In the genomic region with DNA sequence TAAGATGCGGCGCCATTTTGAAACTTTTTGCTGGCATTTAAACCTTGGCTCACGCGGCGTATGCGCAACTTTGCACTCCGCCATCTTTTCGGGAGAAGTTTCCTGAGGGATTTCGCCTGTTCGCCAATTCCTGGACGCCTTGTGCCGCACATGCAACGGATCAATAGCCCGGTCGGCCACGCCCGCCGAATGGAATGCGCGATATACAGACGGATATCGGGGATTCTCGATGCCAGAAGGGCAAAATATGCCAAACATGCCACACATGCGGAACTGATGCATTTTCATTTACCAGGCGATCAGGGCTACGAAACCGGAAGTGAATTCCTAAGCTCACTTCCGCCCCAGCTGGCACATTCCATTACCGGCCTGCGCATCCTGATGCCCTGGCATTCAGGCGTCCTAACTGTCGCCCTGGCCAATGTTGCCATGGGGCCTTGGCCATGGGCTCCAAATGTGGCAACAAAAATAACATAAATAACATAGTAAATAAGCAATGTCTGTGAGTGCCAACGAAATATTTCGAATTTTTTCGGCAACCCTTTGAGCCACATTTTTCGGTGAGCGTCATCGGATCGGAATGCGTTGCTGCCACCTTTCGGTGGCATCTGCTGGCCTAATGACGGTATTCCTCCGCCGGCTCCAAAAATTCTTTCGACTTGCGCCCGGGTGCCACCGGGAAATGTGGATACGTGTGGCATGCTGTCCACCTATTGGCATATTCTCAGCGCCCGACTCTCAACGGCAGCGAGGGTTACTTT, we compare ENCODE assay signal across 1 fruit fly cellular context.
A peak's percentile ranks its signal among the peaks of the same experiment; 100 is the strongest.
TF ChIP-seq lines count a peak whose summit lies in the region.

No protein-coding gene starts in this region.

TF ChIP-seq in whole organism, embryonic, 481 proteins besides CTCF, POLR2A, EP300 and RAD21 (continued from another document and continues in another):
- TF ChIP-seq H15 (GFP tag; IDR thresholded peaks at IDR 0.05; lab: Robert Waterston, UW) (no peak), usp (GFP tag; optimal IDR thresholded peaks at IDR 0.05; lab: Kevin White, UChicago) (no peak), NC2β (GFP tag; optimal IDR thresholded peaks at IDR 0.05; lab: Kevin White, UChicago) (no peak), CG8478 (optimal IDR thresholded peaks at IDR 0.05; lab: Kevin White, UChicago) (no peak), ci (GFP tag; IDR thresholded peaks at IDR 0.05; lab: Robert Waterston, UW) (peak; percentile 59; the same call in 2 of the 3 replicates), CG2129 (GFP tag; IDR thresholded peaks at IDR 0.05; lab: Robert Waterston, UW; ENCODE audit: partially characterized antibody) (no peak), phol (tag; optimal IDR thresholded peaks at IDR 0.05; lab: Kevin White, UChicago) (peak; percentile 26), CG7786 (GFP tag; optimal IDR thresholded peaks at IDR 0.05; lab: Kevin White, UChicago) (no peak), bcd (GFP tag; optimal IDR thresholded peaks at IDR 0.05; lab: Kevin White, UChicago) (no peak), CG12942 (GFP tag; optimal IDR thresholded peaks at IDR 0.05; lab: Kevin White, UChicago) (no peak), wek (GFP tag; optimal IDR thresholded peaks at IDR 0.05; lab: Kevin White, UChicago) (no peak), Side (GFP tag; optimal IDR thresholded peaks at IDR 0.05; lab: Kevin White, UChicago) (no peak), CG17328 (GFP tag; IDR thresholded peaks at IDR 0.05; lab: Robert Waterston, UW) (no peak), CG10147 (GFP tag; optimal IDR thresholded peaks at IDR 0.05; lab: Kevin White, UChicago) (no peak), sens-2 (GFP tag; IDR thresholded peaks at IDR 0.05; lab: Robert Waterston, UW) (no peak), HLHmδ (GFP tag; optimal IDR thresholded peaks at IDR 0.05; lab: Kevin White, UChicago) (peak; percentile 37), CG15073 (GFP tag; optimal IDR thresholded peaks at IDR 0.05; lab: Kevin White, UChicago) (no peak), cad (GFP tag; optimal IDR thresholded peaks at IDR 0.05; lab: Kevin White, UChicago) (no peak), CG18599 (GFP tag; optimal IDR thresholded peaks at IDR 0.05; lab: Kevin White, UChicago) (peak; percentile 49), Sry-δ (GFP tag; optimal IDR thresholded peaks at IDR 0.05; lab: Kevin White, UChicago) (no peak), CG14710 (tag; optimal IDR thresholded peaks at IDR 0.05; lab: Kevin White, UChicago) (no peak), CG18262 (tag; optimal IDR thresholded peaks at IDR 0.05; lab: Kevin White, UChicago) (no peak), CG12236 (GFP tag; optimal IDR thresholded peaks at IDR 0.05; lab: Kevin White, UChicago) (no peak), aop (GFP tag; IDR thresholded peaks at IDR 0.05; lab: Robert Waterston, UW) (no peak), crp (GFP tag; optimal IDR thresholded peaks at IDR 0.05; lab: Kevin White, UChicago) (no peak), Atf6 (GFP tag; IDR thresholded peaks at IDR 0.05; lab: Robert Waterston, UW) (no peak), peb (GFP tag; IDR thresholded peaks at IDR 0.05; lab: Robert Waterston, UW) (no peak), Hr3 (GFP tag; optimal IDR thresholded peaks at IDR 0.05; lab: Kevin White, UChicago) (no peak), CG17359 (tag; optimal IDR thresholded peaks at IDR 0.05; lab: Kevin White, UChicago) (no peak), CG11093 (GFP tag; IDR thresholded peaks at IDR 0.05; lab: Robert Waterston, UW) (no peak), MTF-1 (GFP tag; optimal IDR thresholded peaks at IDR 0.05; lab: Kevin White, UChicago; ENCODE audit: borderline replicate concordance) (no peak), Kr (GFP tag; optimal IDR thresholded peaks at IDR 0.05; lab: Kevin White, UChicago) (no peak), Drgx (GFP tag; IDR thresholded peaks at IDR 0.05; lab: Robert Waterston, UW) (no peak), bowl (GFP tag; IDR thresholded peaks at IDR 0.05; lab: Robert Waterston, UW) (no peak), zen2 (GFP tag; IDR thresholded peaks at IDR 0.05; lab: Robert Waterston, UW; ENCODE audit: partially characterized antibody) (no peak), CG1792 (GFP tag; optimal IDR thresholded peaks at IDR 0.05; lab: Kevin White, UChicago) (no peak), rib (GFP tag; IDR thresholded peaks at IDR 0.05; lab: Robert Waterston, UW) (no peak), Bteb2 (GFP tag; optimal IDR thresholded peaks at IDR 0.05; lab: Kevin White, UChicago) (no peak), CG11695 (GFP tag; IDR thresholded peaks at IDR 0.05; lab: Robert Waterston, UW) (no peak), Antp (GFP tag; optimal IDR thresholded peaks at IDR 0.05; lab: Kevin White, UChicago) (no peak), Mes4 (GFP tag; optimal IDR thresholded peaks at IDR 0.05; lab: Kevin White, UChicago) (no peak), BtbVII (GFP tag; optimal IDR thresholded peaks at IDR 0.05; lab: Kevin White, UChicago) (no peak), oc (tag; optimal IDR thresholded peaks at IDR 0.05; lab: Kevin White, UChicago) (no peak), trh (GFP tag; optimal IDR thresholded peaks at IDR 0.05; lab: Kevin White, UChicago) (no peak), PHDP (tag; optimal IDR thresholded peaks at IDR 0.05; lab: Kevin White, UChicago) (no peak), bbx (GFP tag; IDR thresholded peaks at IDR 0.05; lab: Robert Waterston, UW; ENCODE audit: partially characterized antibody) (no peak), mirr (GFP tag; optimal IDR thresholded peaks at IDR 0.05; lab: Kevin White, UChicago) (peak; percentile 50), jigr1 (GFP tag; IDR thresholded peaks at IDR 0.05; lab: Robert Waterston, UW) (no peak), chn (GFP tag; optimal IDR thresholded peaks at IDR 0.05; lab: Kevin White, UChicago) (no peak), CG11398 (GFP tag; optimal IDR thresholded peaks at IDR 0.05; lab: Kevin White, UChicago) (no peak), slou (GFP tag; optimal IDR thresholded peaks at IDR 0.05; lab: Kevin White, UChicago) (no peak), CG12391 (tag; optimal IDR thresholded peaks at IDR 0.05; lab: Kevin White, UChicago) (no peak), ATbp (GFP tag; optimal IDR thresholded peaks at IDR 0.05; lab: Kevin White, UChicago) (no peak), Pdp1 (GFP tag; optimal IDR thresholded peaks at IDR 0.05; lab: Kevin White, UChicago) (no peak), hb (GFP tag; IDR thresholded peaks at IDR 0.05; lab: Robert Waterston, UW; ENCODE audit: partially characterized antibody) (no peak), Fer1 (GFP tag; optimal IDR thresholded peaks at IDR 0.05; lab: Kevin White, UChicago) (peak; percentile 55), Fer2 (tag; optimal IDR thresholded peaks at IDR 0.05; lab: Kevin White, UChicago) (no peak), Six4 (GFP tag; optimal IDR thresholded peaks at IDR 0.05; lab: Kevin White, UChicago) (no peak), sug (tag; optimal IDR thresholded peaks at IDR 0.05; lab: Kevin White, UChicago) (no peak), exex (tag; optimal IDR thresholded peaks at IDR 0.05; lab: Kevin White, UChicago) (no peak), Nf-YB (GFP tag; optimal IDR thresholded peaks at IDR 0.05; lab: Kevin White, UChicago) (no peak), Tbp (GFP tag; optimal IDR thresholded peaks at IDR 0.05; lab: Kevin White, UChicago) (no peak), zfh1 (GFP tag; IDR thresholded peaks at IDR 0.05; lab: Robert Waterston, UW) (no peak), bab2 (GFP tag; optimal IDR thresholded peaks at IDR 0.05; lab: Kevin White, UChicago) (no peak), CG4328 (GFP tag; optimal IDR thresholded peaks at IDR 0.05; lab: Kevin White, UChicago) (peak; percentile 18), ap (GFP tag; IDR thresholded peaks at IDR 0.05; lab: Robert Waterston, UW) (no peak), CG32532 (GFP tag; IDR thresholded peaks at IDR 0.05; lab: Robert Waterston, UW) (no peak), H2.0 (GFP tag; IDR thresholded peaks at IDR 0.05; lab: Robert Waterston, UW) (no peak), CG3995 (GFP tag; optimal IDR thresholded peaks at IDR 0.05; lab: Kevin White, UChicago) (no peak), HHEX (GFP tag; optimal IDR thresholded peaks at IDR 0.05; lab: Kevin White, UChicago) (peak; percentile 8), CG3847 (GFP tag; IDR thresholded peaks at IDR 0.05; lab: Robert Waterston, UW) (no peak), Blimp-1 (GFP tag; optimal IDR thresholded peaks at IDR 0.05; lab: Kevin White, UChicago) (no peak), pan (optimal IDR thresholded peaks at IDR 0.05; lab: Kevin White, UChicago) (no peak), pan (GFP tag; optimal IDR thresholded peaks at IDR 0.05 in 1 of 2, IDR thresholded peaks at IDR 0.05 in 1 of 2) (no peak), Rfx (GFP tag; IDR thresholded peaks at IDR 0.05; lab: Robert Waterston, UW) (peak; percentile 35; the same call in 1 of the 2 replicates), Jarid2 (GFP tag; optimal IDR thresholded peaks at IDR 0.05; lab: Kevin White, UChicago) (no peak), sr (GFP tag; IDR thresholded peaks at IDR 0.05; lab: Robert Waterston, UW) (no peak), CoRest (tag; optimal IDR thresholded peaks at IDR 0.05; lab: Kevin White, UChicago) (no peak), CG9727 (GFP tag; optimal IDR thresholded peaks at IDR 0.05; lab: Kevin White, UChicago) (no peak), CG34376 (GFP tag; optimal IDR thresholded peaks at IDR 0.05; lab: Kevin White, UChicago) (peak; percentile 75), CG13123 (GFP tag; optimal IDR thresholded peaks at IDR 0.05; lab: Kevin White, UChicago) (no peak), CG7372 (GFP tag; IDR thresholded peaks at IDR 0.05; lab: Robert Waterston, UW) (peak; percentile 77), slp2 (GFP tag; optimal IDR thresholded peaks at IDR 0.05; lab: Kevin White, UChicago) (no peak), p53 (GFP tag; optimal IDR thresholded peaks at IDR 0.05; lab: Kevin White, UChicago) (no peak), Neu2 (GFP tag; optimal IDR thresholded peaks at IDR 0.05; lab: Kevin White, UChicago; ENCODE audit: borderline replicate concordance) (no peak), CG3065 (GFP tag; optimal IDR thresholded peaks at IDR 0.05; lab: Kevin White, UChicago) (no peak), CG2678 (tag; optimal IDR thresholded peaks at IDR 0.05; lab: Kevin White, UChicago) (no peak), Dref (GFP tag; IDR thresholded peaks at IDR 0.05; lab: Robert Waterston, UW) (no peak), knrl (GFP tag; IDR thresholded peaks at IDR 0.05; lab: Robert Waterston, UW; ENCODE audit: partially characterized antibody) (no peak), CG11085 (GFP tag; IDR thresholded peaks at IDR 0.05; lab: Robert Waterston, UW) (no peak), lilli (GFP tag; optimal IDR thresholded peaks at IDR 0.05; lab: Kevin White, UChicago) (no peak), dan (GFP tag; IDR thresholded peaks at IDR 0.05; lab: Robert Waterston, UW) (no peak), tx (GFP tag; optimal IDR thresholded peaks at IDR 0.05; lab: Kevin White, UChicago) (no peak), sim (GFP tag; IDR thresholded peaks at IDR 0.05; lab: Robert Waterston, UW) (no peak), slbo (GFP tag; IDR thresholded peaks at IDR 0.05; lab: Robert Waterston, UW) (no peak), onecut (GFP tag; IDR thresholded peaks at IDR 0.05; lab: Robert Waterston, UW) (peak; percentile 97), ems (GFP tag; optimal IDR thresholded peaks at IDR 0.05; lab: Kevin White, UChicago) (no peak), CG9797 (GFP tag; optimal IDR thresholded peaks at IDR 0.05; lab: Kevin White, UChicago) (no peak), vfl (GFP tag; optimal IDR thresholded peaks at IDR 0.05; lab: Kevin White, UChicago) (no peak), Oaz (GFP tag; IDR thresholded peaks at IDR 0.05; lab: Robert Waterston, UW) (no peak), caup (GFP tag; optimal IDR thresholded peaks at IDR 0.05; lab: Kevin White, UChicago; ENCODE audit: severe bottlenecking) (peak; percentile 44), grau (tag; optimal IDR thresholded peaks at IDR 0.05; lab: Kevin White, UChicago) (no peak), Xrp1 (GFP tag; IDR thresholded peaks at IDR 0.05; lab: Robert Waterston, UW) (no peak), gro (GFP tag; optimal IDR thresholded peaks at IDR 0.05; lab: Kevin White, UChicago) (no peak), her (GFP tag; optimal IDR thresholded peaks at IDR 0.05; lab: Kevin White, UChicago) (no peak), CG11696 (GFP tag; IDR thresholded peaks at IDR 0.05; lab: Robert Waterston, UW) (no peak), CG5180 (GFP tag; optimal IDR thresholded peaks at IDR 0.05; lab: Kevin White, UChicago) (no peak), dati (GFP tag; IDR thresholded peaks at IDR 0.05; lab: Robert Waterston, UW) (no peak), ara (GFP tag; IDR thresholded peaks at IDR 0.05; lab: Robert Waterston, UW) (no peak), CG31441 (GFP tag; IDR thresholded peaks at IDR 0.05; lab: Robert Waterston, UW) (no peak), en (GFP tag; optimal IDR thresholded peaks at IDR 0.05; lab: Kevin White, UChicago) (no peak), kni (GFP tag; optimal IDR thresholded peaks at IDR 0.05; lab: Kevin White, UChicago) (no peak), btn (GFP tag; optimal IDR thresholded peaks at IDR 0.05; lab: Kevin White, UChicago) (no peak), CG7963 (GFP tag; IDR thresholded peaks at IDR 0.05; lab: Robert Waterston, UW; ENCODE audit: partially characterized antibody) (no peak), CG10979 (tag; optimal IDR thresholded peaks at IDR 0.05; lab: Kevin White, UChicago) (no peak), Meics (GFP tag; optimal IDR thresholded peaks at IDR 0.05; lab: Kevin White, UChicago) (peak; percentile 15), CG11504 (tag; optimal IDR thresholded peaks at IDR 0.05; lab: Kevin White, UChicago) (peak; percentile 41), crc (GFP tag; optimal IDR thresholded peaks at IDR 0.05; lab: Kevin White, UChicago) (no peak), CG7357 (GFP tag; IDR thresholded peaks at IDR 0.05; lab: Robert Waterston, UW) (no peak), disco-r (GFP tag; optimal IDR thresholded peaks at IDR 0.05; lab: Kevin White, UChicago) (no peak), CG7928 (GFP tag; optimal IDR thresholded peaks at IDR 0.05; lab: Kevin White, UChicago) (no peak), CG14441 (GFP tag; IDR thresholded peaks at IDR 0.05; lab: Robert Waterston, UW) (no peak), Bgb (GFP tag; IDR thresholded peaks at IDR 0.05; lab: Robert Waterston, UW; ENCODE audit: partially characterized antibody) (0 out of 2 replicates have a peak, but pooled peaks have one; percentile 35), Hmx (GFP tag; optimal IDR thresholded peaks at IDR 0.05; lab: Kevin White, UChicago) (no peak), CG9932 (GFP tag; IDR thresholded peaks at IDR 0.05; lab: Robert Waterston, UW) (no peak), dmrt99B (tag; optimal IDR thresholded peaks at IDR 0.05; lab: Kevin White, UChicago) (no peak), pum (GFP tag; optimal IDR thresholded peaks at IDR 0.05; lab: Kevin White, UChicago) (no peak), TFAM (GFP tag; optimal IDR thresholded peaks at IDR 0.05; lab: Kevin White, UChicago) (no peak), CG15601 (tag; optimal IDR thresholded peaks at IDR 0.05; lab: Kevin White, UChicago) (no peak), row (GFP tag; IDR thresholded peaks at IDR 0.05; lab: Robert Waterston, UW) (no peak)
